Worm (Caenorhabditis elegans): ENCODE data around the gene R10E11.5.

Gene R10E11.5

DNA sequence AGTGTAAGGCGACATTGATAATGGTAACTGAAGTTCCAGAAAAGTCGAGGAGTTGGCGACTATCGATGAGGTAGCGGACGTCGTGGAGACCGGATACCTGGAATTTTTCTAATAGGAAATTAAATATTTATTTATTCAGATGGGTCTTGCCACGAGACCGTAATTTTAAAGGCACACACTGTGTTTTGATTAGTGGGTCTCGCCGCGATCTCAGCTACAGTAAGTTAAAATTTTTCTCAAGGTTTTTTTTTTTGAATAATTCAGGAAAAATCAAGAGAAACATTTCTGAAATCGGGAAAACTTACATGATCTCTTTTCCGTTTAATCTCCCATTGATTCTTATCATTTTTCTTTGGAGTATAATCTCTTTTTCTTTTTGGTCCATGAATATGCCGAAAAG lies 10.4 kb downstream of the R10E11.5 start:
- no peak for TF ChIP-seq unc-62 (GFP tag; optimal IDR thresholded peaks at IDR 0.05)

DNA sequence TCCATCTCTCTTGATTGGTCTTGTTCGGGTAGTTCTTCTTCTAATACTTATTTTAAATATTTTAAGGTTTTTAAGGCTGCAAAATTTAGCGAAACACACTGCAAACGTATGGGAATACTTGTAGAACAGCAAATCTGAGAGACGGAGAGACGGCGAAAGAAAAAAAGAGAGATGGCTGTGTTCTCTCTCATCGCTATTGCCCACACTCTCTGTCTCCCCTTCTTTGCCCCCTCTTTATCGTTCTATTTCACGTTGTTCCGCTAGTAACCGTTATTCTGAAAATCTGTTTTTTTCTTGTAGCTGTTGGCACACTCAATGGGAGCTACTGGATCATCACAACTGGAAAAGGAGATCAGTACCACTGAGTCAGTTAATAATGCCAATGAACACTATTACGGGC lies 13.1 kb downstream of the R10E11.5 start, which contains the start of gene usp-46:
Gene usp-46, plus strand, starts transcription at position 301 of the 400 bp plus-strand sequence.
- TF ChIP-seq unc-62 (GFP tag; optimal IDR thresholded peaks at IDR 0.05) = no peak

DNA sequence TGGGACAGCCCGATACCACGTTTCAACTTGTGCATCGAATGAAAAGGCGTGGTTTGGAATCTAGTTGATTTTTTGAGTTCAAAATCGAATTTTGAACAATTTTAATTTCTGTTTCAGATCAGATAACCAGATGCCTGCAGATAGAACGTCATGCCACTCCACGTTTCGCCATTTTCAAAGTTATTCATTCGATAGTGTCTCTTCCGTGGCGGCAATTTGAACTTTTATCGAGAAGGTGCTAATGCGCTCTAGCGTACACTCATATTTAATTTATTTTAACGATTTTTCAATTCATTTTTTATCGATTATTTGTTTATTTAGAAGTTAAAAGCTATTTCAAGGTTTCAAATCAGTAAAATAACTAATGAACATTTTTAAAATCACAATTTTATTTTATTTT lies 13.5 kb downstream of the R10E11.5 start:
- TF ChIP-seq unc-62 (GFP tag; optimal IDR thresholded peaks at IDR 0.05) = no peak

DNA sequence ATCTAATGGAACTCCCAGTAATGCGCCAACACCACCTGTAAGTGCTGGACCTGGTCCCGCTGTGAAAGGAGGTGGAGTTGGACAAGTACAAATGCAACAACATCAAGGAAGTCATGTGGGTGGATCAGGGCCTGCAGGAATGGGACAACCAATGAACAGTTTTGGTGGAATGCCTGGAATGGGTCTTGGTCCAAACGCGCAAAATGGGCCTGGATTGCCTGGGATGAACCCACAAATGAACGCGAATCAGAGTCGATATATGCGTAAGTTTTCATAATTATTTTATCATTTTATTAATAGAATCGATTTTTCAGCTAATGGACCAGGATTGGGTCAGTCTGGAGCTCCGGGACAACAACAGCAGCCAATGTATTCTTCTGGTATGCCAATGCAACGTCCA lies 17.1 kb downstream of the R10E11.5 start:
- no peak for TF ChIP-seq unc-62 (GFP tag; optimal IDR thresholded peaks at IDR 0.05)

DNA sequence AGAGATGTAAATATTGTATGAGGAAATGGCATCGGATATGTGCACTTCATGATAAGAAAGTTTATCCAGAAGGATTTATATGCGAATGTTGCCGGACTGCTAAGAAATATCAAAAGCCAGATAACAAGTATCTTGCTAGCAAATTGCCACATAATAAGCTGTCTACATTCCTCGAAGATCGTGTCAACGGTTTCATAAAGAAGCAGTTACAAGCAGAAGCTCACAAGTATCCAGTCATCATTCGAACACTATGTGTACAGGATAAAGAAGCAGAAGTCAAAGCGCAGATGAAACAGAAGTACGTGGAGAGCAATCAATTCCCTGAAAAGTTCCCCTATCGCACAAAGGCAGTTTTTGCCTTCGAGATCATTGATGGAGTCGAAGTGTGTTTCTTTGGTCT lies 18.9 kb downstream of the R10E11.5 start:
- no peak for TF ChIP-seq unc-62 (GFP tag; optimal IDR thresholded peaks at IDR 0.05)

DNA sequence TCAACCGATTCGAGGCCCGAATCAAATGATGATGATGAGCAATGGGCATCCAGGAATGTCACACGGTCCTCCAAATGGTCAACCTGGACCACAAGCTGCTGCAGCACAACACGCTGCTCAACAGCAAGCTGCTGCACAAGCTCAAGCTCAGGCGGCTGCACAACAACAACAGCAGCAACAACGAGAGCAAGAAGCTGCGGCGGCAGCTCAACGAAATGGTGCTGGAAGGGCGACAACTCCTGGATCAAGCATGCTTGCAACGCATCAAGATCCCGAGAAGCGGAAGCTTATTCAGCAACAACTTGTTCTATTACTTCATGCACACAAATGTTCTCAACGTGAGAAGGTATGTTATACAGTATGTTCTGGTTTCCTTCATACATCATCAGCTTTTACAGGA lies 21.4 kb downstream of the R10E11.5 start:
- TF ChIP-seq unc-62 (GFP tag; optimal IDR thresholded peaks at IDR 0.05) = no peak

DNA sequence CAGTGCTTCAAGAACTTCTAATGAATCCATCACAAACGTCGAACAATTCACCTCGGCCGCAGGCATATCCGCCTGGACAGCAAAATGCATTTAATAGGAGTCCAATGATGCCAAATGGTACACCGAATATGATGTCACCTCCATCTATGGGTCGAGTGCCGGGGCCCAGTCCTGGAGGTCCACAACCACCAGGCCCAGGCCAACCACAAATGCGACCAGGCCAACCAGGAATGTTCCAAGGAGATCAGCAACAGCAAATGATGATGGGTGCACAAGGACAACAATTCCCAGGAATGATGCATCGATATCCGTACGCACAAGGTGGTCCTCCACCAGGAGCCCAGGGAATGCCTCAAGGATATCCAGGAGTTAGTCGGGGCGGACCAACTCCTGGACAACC lies 22.4 kb downstream of the R10E11.5 start:
- no peak for TF ChIP-seq unc-62 (GFP tag; optimal IDR thresholded peaks at IDR 0.05)

DNA sequence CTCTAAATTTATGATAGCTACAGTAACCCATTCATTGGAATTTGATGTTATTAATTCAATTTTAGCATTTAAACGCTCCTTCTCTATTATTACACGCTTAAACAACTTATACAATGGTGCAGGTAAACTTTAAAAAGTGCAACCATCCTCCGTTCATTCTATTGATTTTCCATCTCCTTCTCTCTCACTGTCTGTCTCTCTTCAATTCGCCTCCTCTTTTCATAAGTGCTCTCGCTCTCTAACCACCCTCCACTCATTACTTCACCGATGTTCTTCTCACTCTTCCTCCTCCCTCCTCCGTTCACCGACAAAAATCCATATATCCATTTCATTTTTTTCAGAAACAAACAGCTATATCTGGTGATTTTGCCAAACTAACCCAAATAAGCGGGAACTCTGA lies 23.3 kb downstream of the R10E11.5 start, which contains the start of gene cbp-1:
Gene cbp-1, plus strand, starts transcription at position 335 of the 400 bp plus-strand sequence.
- no peak for TF ChIP-seq unc-62 (GFP tag; optimal IDR thresholded peaks at IDR 0.05)

DNA sequence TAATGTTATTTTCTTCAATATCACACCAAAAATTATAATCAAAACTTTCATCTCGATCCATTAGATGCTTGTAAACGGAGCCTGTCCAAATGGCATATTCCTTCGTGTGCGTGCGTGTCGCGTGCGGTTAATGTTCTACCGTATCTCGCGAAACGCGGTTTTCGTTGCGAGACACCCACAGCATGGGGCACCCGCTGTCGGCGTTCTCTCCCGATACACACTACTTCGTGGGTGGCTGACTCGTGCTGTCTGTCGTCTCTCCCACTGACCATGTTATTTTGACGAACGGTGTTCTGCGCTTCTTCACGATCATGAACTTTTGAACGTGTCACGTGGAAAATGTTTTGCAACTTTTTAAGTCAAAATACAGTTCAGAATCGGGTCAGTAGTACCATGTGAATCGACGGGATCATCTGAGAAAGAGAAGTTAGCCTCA lies 24.0 kb downstream of the R10E11.5 start:
- TF ChIP-seq unc-62 (GFP tag; optimal IDR thresholded peaks at IDR 0.05) = no peak

DNA sequence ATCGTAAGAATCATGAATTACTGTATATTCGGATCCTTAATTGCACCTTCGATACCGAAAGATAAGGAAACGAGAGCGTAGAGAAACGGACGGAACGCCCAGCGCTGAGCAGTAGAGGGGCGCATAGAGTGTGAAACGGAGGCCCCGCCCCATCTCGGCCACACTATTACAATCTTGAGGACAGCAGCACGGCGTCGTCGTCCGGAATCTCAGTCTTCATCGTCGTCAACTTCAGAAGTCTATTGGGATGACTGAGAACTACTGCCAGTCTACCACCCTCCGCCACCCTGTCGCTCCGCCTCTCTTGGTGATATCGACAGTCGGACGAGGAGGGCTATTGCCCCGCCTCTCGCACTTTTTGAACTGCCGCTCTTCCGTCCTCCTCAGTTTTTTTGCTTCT lies 24.7 kb downstream of the R10E11.5 start:
- no peak for TF ChIP-seq unc-62 (GFP tag; optimal IDR thresholded peaks at IDR 0.05)

DNA sequence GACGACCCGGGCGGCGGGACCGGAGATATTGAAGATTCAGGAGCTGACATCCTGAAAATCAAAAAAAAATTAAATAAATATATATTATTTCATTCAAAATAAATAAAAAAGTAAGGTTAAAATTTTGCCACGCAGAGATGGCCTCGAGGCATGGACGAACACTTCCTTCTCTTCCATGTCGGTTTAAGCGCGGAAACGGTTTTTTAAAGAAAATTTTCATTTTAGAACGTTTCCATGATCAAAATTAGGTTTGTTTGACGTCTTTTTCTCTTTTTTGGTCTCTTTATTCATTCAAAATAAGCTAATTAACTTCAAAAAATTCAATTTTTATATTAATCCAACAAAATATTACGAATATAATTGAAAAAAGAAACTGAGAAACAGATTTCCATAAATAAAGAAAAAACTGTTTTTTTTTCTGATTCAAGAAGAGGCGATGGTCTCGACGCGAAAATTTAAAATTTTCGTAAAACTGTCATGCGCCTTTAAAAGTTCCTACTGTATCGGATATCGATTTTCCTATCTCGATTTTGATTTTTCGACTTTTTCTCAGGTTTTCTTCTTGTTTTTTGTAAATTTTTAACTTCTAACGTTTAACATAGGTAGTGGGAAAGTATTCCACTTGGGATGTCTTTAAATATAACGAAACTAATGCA lies 27.2 kb downstream of the R10E11.5 start, which contains the start of gene gcc-2:
Gene gcc-2, minus strand, starts transcription at position 51 of the 656 bp plus-strand sequence.
- no peak for TF ChIP-seq unc-62 (GFP tag; optimal IDR thresholded peaks at IDR 0.05)

DNA sequence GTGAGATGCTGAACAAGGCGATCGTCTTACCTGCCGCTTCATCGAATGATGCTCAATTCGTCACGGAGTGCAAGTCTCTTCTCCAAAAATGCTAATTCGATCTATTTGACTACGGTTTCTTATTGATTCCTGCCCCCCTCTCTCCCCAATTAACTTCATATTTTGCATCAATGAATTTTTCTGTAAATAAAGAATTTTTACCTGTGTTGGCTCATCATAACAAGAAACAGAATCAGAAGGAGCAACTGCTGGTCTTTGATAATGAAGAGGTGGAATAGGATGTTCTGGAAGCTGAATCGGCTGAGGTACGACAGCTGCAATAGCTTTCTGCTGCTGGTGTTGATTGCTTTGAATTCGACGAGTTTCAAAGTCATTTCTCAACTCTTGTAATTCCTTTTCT lies 29.3 kb downstream of the R10E11.5 start:
- no peak for TF ChIP-seq unc-62 (GFP tag; optimal IDR thresholded peaks at IDR 0.05)

DNA sequence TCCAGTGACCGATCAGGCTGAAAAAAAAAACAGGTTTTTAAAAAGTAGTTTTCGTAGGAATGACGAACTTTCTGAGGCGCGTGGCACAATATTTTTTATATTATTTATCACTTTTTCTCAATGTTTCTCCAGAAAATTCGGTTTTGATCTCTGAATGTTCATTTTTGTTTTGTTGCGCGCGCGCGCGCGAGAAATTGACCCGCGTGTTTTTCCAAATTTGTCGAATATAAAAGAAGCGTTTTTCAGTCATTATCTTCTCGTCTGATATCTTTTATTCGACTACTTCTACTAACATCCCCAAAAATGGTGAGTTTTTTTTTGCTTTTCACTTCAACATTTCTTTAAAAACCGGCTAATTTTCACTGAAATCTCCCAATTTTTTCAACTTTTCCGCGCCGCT lies 30.6 kb downstream of the R10E11.5 start, which contains the start of gene rmd-1:
Gene rmd-1, plus strand, starts transcription at position 247 of the 400 bp plus-strand sequence.
- no peak for TF ChIP-seq unc-62 (GFP tag; optimal IDR thresholded peaks at IDR 0.05)

DNA sequence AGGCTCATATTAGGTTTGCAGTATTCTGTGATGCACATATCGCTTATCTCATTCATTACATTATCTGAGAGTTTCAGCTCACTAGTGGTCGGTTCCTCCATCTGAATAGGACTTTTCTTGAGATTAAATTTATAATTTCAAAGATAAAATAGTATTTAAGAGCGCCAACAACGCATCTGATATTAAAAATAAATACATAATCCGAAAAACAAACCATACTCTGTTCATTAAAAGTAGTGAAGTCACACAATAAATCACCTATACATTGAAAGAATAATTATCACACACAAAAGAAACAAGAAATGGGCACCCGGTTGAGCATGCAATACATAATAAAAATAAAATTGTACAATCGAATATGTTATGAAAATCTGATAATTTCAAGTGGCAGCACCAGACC lies 32.0 kb downstream of the R10E11.5 start, which contains the start of gene vps-53:
Gene vps-53, minus strand, starts transcription at position 101 of the 400 bp plus-strand sequence.
- no peak for TF ChIP-seq unc-62 (GFP tag; optimal IDR thresholded peaks at IDR 0.05)

DNA sequence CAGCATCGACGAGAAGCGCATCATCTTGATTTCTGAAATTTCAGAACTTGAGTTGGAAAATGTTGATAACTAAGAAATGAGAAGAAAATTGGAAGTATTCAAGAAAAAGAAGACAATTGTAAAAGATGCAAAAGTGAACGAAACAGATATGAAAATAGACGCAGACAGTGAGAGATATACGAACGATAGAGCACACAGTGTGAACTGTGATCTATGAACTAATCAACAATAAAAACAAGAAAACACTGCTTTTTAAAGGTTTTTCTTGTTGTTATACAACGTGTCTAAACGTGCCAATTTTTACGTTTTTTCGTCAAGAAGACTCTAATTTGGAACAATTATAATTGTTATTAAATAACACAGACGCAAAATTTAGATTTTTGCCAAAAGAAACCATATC lies 36.6 kb downstream of the R10E11.5 start, which contains the start of gene ech-6:
Gene ech-6, minus strand, starts transcription at position 32 of the 400 bp plus-strand sequence.
- no peak for TF ChIP-seq unc-62 (GFP tag; optimal IDR thresholded peaks at IDR 0.05)

DNA sequence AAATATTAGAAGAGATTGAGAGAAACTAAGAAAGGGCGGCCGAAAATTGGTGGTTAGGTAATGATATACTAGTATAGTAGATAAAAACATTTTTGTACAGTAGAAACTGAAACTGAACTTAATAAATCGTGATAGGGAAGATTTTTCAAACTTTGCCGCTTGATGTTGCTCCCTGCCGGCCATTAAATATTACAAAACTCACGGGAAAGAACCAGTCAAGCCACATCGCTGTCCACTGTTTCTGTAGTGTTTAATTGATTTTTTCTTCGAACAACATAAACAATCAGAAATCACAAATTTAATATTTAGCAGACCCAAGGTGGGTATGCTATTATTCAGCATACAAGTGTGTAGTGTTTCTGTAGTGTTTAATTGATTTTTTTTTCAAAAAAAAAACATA lies 38.4 kb downstream of the R10E11.5 start, which contains the start of gene T05G5.5:
Gene T05G5.5, minus strand, starts transcription at position 359 of the 400 bp plus-strand sequence.
- no peak for TF ChIP-seq unc-62 (GFP tag; optimal IDR thresholded peaks at IDR 0.05)

DNA sequence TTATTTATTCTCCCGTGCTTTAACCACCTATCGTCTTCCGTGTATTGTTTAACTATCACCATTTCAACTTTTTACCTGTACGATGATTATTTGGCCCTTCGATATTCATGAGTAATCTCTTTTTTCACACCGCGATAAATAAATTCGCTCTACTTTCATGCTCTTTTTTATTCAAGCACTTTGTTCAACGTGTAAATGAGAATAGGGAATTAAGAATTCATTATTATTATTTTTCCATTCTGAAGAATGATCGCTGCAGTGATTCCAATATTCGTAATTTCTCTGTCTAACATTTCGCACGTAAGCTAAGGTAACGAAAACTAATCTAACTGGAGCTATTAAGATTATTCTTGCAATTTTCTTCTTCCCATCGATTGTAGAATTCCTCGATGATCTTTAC lies 40.8 kb downstream of the R10E11.5 start, which contains the start of gene T05G5.4:
Gene T05G5.4, plus strand, starts transcription at position 241 of the 400 bp plus-strand sequence.
- no peak for TF ChIP-seq unc-62 (GFP tag; optimal IDR thresholded peaks at IDR 0.05)

Measured in whole organism, dauer.